Fruit fly (Drosophila melanogaster): ENCODE data around the gene CG7049.
A peak's percentile ranks its signal among the peaks of the same experiment; 100 is the strongest.

The CG7049 gene

dm6 chr3L:178445-178844, 2.4 kb upstream of the CG7049 start:
- TF ChIP-seq Vsx2 (GFP tag; optimal IDR thresholded peaks at IDR 0.05; ENCODE audit: partially characterized antibody) (peak; percentile 53), CG9705 (GFP tag; optimal IDR thresholded peaks at IDR 0.05) (no peak), psq (GFP tag; optimal IDR thresholded peaks at IDR 0.05) (peak; percentile 13), fru (GFP tag; optimal IDR thresholded peaks at IDR 0.05) (no peak), dl (GFP tag; optimal IDR thresholded peaks at IDR 0.05; ENCODE audit: insufficient read depth in 1 of 2, partially characterized antibody in 2 of 2) (peak in 1 of 2 experiments; percentile 34), Sp1 (GFP tag; optimal IDR thresholded peaks at IDR 0.05) (peak; percentile 5), Jra (GFP tag; optimal IDR thresholded peaks at IDR 0.05) (peak; percentile 25), Abd-B (GFP tag; optimal IDR thresholded peaks at IDR 0.05) (no peak), Dif (GFP tag; optimal IDR thresholded peaks at IDR 0.05; ENCODE audit: partially characterized antibody) (peak; percentile 79), Hr83 (GFP tag; optimal IDR thresholded peaks at IDR 0.05; ENCODE audit: poor library complexity, severe bottlenecking) (peak; percentile 37)

dm6 chr3L:177938-178337, 1.9 kb upstream of the CG7049 start:
- TF ChIP-seq N (GFP tag; optimal IDR thresholded peaks at IDR 0.05): no peak

dm6 chr3L:174501-174900, 1.5 kb downstream of the CG7049 start:
- TF ChIP-seq Jra (GFP tag; optimal IDR thresholded peaks at IDR 0.05): peak; percentile 54
- TF ChIP-seq dmrt93B (GFP tag; optimal IDR thresholded peaks at IDR 0.05): no peak
- TF ChIP-seq fru (GFP tag; optimal IDR thresholded peaks at IDR 0.05): no peak
- no peak for TF ChIP-seq Dfd (GFP tag; optimal IDR thresholded peaks at IDR 0.05)
- no peak for TF ChIP-seq psq (GFP tag; optimal IDR thresholded peaks at IDR 0.05)
- no peak for TF ChIP-seq br (GFP tag; optimal IDR thresholded peaks at IDR 0.05)
- no peak for TF ChIP-seq HLH106 (tag; optimal IDR thresholded peaks at IDR 0.05)
- peak; percentile 10 for TF ChIP-seq woc (GFP tag; optimal IDR thresholded peaks at IDR 0.05)
- TF ChIP-seq h (GFP tag; optimal IDR thresholded peaks at IDR 0.05): no peak

- no peak for TF ChIP-seq lola (GFP tag; optimal IDR thresholded peaks at IDR 0.05)
- no peak for TF ChIP-seq sv (GFP tag; optimal IDR thresholded peaks at IDR 0.05)
- TF ChIP-seq HLH106 (tag; optimal IDR thresholded peaks at IDR 0.05): no peak
- TF ChIP-seq Hnf4 (GFP tag; optimal IDR thresholded peaks at IDR 0.05): no peak
- TF ChIP-seq Mio (GFP tag; optimal IDR thresholded peaks at IDR 0.05): no peak
- TF ChIP-seq ey (GFP tag; optimal IDR thresholded peaks at IDR 0.05): no peak
- no peak for TF ChIP-seq N (GFP tag; optimal IDR thresholded peaks at IDR 0.05)
- no peak for TF ChIP-seq Rel (GFP tag; optimal IDR thresholded peaks at IDR 0.05)
- no peak for TF ChIP-seq Rel (tag; optimal IDR thresholded peaks at IDR 0.05)
- no peak for TF ChIP-seq CrebA (GFP tag; optimal IDR thresholded peaks at IDR 0.05; ENCODE audit: borderline replicate concordance)
- no peak for TF ChIP-seq GATAd (GFP tag; optimal IDR thresholded peaks at IDR 0.05)
- TF ChIP-seq pan (optimal IDR thresholded peaks at IDR 0.05): no peak
- no peak for TF ChIP-seq Hr78 (GFP tag; optimal IDR thresholded peaks at IDR 0.05)
- TF ChIP-seq fru (GFP tag; optimal IDR thresholded peaks at IDR 0.05): no peak
- TF ChIP-seq Dfd (GFP tag; optimal IDR thresholded peaks at IDR 0.05): no peak
- no peak for TF ChIP-seq jim (GFP tag; optimal IDR thresholded peaks at IDR 0.05)
- no peak for TF ChIP-seq dl (GFP tag; optimal IDR thresholded peaks at IDR 0.05; ENCODE audit: insufficient read depth in 1 of 2, partially characterized antibody in 2 of 2)
- no peak for TF ChIP-seq foxo (GFP tag; optimal IDR thresholded peaks at IDR 0.05)
- TF ChIP-seq sage (GFP tag; optimal IDR thresholded peaks at IDR 0.05): no peak
- TF ChIP-seq Sp1 (GFP tag; optimal IDR thresholded peaks at IDR 0.05): no peak
Measured at dm6 chr3L:171729-172128, 4.3 kb downstream of the CG7049 start.

- peak; percentile 17 for TF ChIP-seq HLH106 (tag; optimal IDR thresholded peaks at IDR 0.05)
- TF ChIP-seq Hr83 (GFP tag; optimal IDR thresholded peaks at IDR 0.05; ENCODE audit: poor library complexity, severe bottlenecking): no peak
- TF ChIP-seq ey (GFP tag; optimal IDR thresholded peaks at IDR 0.05): peak; percentile 17
- peak; percentile 65 for TF ChIP-seq fru (GFP tag; optimal IDR thresholded peaks at IDR 0.05)
- TF ChIP-seq Jra (GFP tag; optimal IDR thresholded peaks at IDR 0.05): no peak
- no peak for TF ChIP-seq CrebA (GFP tag; optimal IDR thresholded peaks at IDR 0.05; ENCODE audit: borderline replicate concordance)
- no peak for TF ChIP-seq br (GFP tag; optimal IDR thresholded peaks at IDR 0.05)
- TF ChIP-seq usp (GFP tag; optimal IDR thresholded peaks at IDR 0.05): no peak
- no peak for TF ChIP-seq h (GFP tag; optimal IDR thresholded peaks at IDR 0.05)
- no peak for TF ChIP-seq Rel (GFP tag; optimal IDR thresholded peaks at IDR 0.05)
- TF ChIP-seq Rel (tag; optimal IDR thresholded peaks at IDR 0.05): no peak
- TF ChIP-seq jim (GFP tag; optimal IDR thresholded peaks at IDR 0.05): no peak
- TF ChIP-seq Hnf4 (GFP tag; optimal IDR thresholded peaks at IDR 0.05): no peak
- no peak for TF ChIP-seq pan (optimal IDR thresholded peaks at IDR 0.05)
- no peak for TF ChIP-seq tai (GFP tag; optimal IDR thresholded peaks at IDR 0.05)
- TF ChIP-seq dl (GFP tag; optimal IDR thresholded peaks at IDR 0.05; ENCODE audit: insufficient read depth in 1 of 2, partially characterized antibody in 2 of 2): no peak
- TF ChIP-seq Dfd (GFP tag; optimal IDR thresholded peaks at IDR 0.05): no peak
- peak; percentile 16 for TF ChIP-seq Sp1 (GFP tag; optimal IDR thresholded peaks at IDR 0.05)
- peak; percentile 17 for TF ChIP-seq OdsH (GFP tag; optimal IDR thresholded peaks at IDR 0.05)
- TF ChIP-seq dsf (GFP tag; optimal IDR thresholded peaks at IDR 0.05; ENCODE audit: borderline replicate concordance): no peak
- TF ChIP-seq CG9705 (GFP tag; optimal IDR thresholded peaks at IDR 0.05): no peak
- peak in 1 of 2 experiments; percentile 45 for TF ChIP-seq foxo (GFP tag; optimal IDR thresholded peaks at IDR 0.05)
- no peak for TF ChIP-seq Dif (GFP tag; optimal IDR thresholded peaks at IDR 0.05; ENCODE audit: partially characterized antibody)
- TF ChIP-seq CG32264 (GFP tag; optimal IDR thresholded peaks at IDR 0.05): no peak
- no peak for TF ChIP-seq Mio (GFP tag; optimal IDR thresholded peaks at IDR 0.05)
- no peak for TF ChIP-seq brk (GFP tag; optimal IDR thresholded peaks at IDR 0.05)
- no peak for TF ChIP-seq sage (GFP tag; optimal IDR thresholded peaks at IDR 0.05)
- peak; percentile 10 for TF ChIP-seq dmrt93B (GFP tag; optimal IDR thresholded peaks at IDR 0.05)
- no peak for TF ChIP-seq Myc (optimal IDR thresholded peaks at IDR 0.05)
- TF ChIP-seq woc (GFP tag; optimal IDR thresholded peaks at IDR 0.05): peak; percentile 4
- TF ChIP-seq psq (GFP tag; optimal IDR thresholded peaks at IDR 0.05): peak; percentile 23
- TF ChIP-seq Vsx2 (GFP tag; optimal IDR thresholded peaks at IDR 0.05; ENCODE audit: partially characterized antibody): no peak
Measured at dm6 chr3L:166789-167132, 9.3 kb downstream of the CG7049 start.
